Worm (Caenorhabditis elegans): ENCODE measurements around the gene Y94H6A.5.

Gene Y94H6A.5

DNA sequence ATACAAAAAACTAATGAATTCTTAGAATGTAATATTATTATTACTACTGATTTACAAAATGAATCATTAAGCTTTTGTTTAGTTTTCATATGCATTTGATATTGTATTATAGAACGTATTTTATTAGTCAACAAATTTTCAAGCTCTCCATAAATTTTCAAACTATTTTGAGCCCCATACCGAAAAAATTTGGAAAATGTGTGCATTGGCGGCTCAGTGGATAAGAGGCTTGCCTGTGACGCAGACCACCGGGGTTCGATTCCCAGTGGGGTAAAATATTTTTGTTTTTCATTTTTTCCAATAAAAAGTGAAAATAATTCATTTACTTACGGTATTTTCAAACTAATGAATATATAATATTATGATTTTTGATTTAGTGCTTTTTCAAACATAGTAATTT, 34.7 kb upstream of the Y94H6A.5 start:
- TF ChIP-seq nhr-42 (GFP tag; IDR thresholded peaks at IDR 0.05) (no peak), nhr-11 (tag; optimal IDR thresholded peaks at IDR 0.05) (no peak), ceh-62 (tag; optimal IDR thresholded peaks at IDR 0.05) (no peak), php-3 (GFP tag; IDR thresholded peaks at IDR 0.05) (no peak), duxl-1 (tag; optimal IDR thresholded peaks at IDR 0.05; ENCODE audit: poor library complexity) (no peak), T20F7.1 (GFP tag; optimal IDR thresholded peaks at IDR 0.05) (no peak), rbr-2 (tag; optimal IDR thresholded peaks at IDR 0.05) (no peak), F44E2.7 (GFP tag; IDR thresholded peaks at IDR 0.05) (no peak), ces-1 (GFP tag; optimal IDR thresholded peaks at IDR 0.05) (no peak), zfp-3 (GFP tag; conservative IDR thresholded peaks at IDR 0.05) (no peak), tag-97 (GFP tag; IDR thresholded peaks at IDR 0.05) (no peak), nhr-28 (tag; optimal IDR thresholded peaks at IDR 0.05) (no peak), lsy-2 (tag; optimal IDR thresholded peaks at IDR 0.05) (no peak), mes-2 (tag; optimal IDR thresholded peaks at IDR 0.05; ENCODE audit: poor library complexity, severe bottlenecking) (no peak), skn-1 (tag; optimal IDR thresholded peaks at IDR 0.05) (no peak), zag-1 (tag; optimal IDR thresholded peaks at IDR 0.05) (no peak), hlh-30 (tag; optimal IDR thresholded peaks at IDR 0.05; ENCODE audit: insufficient read depth) (no peak), lin-38 (GFP tag; IDR thresholded peaks at IDR 0.05) (no peak)

- TF ChIP-seq spr-1 (tag; optimal IDR thresholded peaks at IDR 0.05) (no peak), ces-1 (GFP tag; optimal IDR thresholded peaks at IDR 0.05) (no peak), ceh-28 (tag; optimal IDR thresholded peaks at IDR 0.05) (peak; percentile 50), D1046.2 (GFP tag; IDR thresholded peaks at IDR 0.05) (no peak), vab-7 (GFP tag; IDR thresholded peaks at IDR 0.05) (no peak), dmd-9 (GFP tag; IDR thresholded peaks at IDR 0.05) (no peak), nhr-111 (GFP tag; optimal IDR thresholded peaks at IDR 0.05) (no peak)
These were observed 32.8 kb upstream of the Y94H6A.5 start for ce11 chrIV:2736575-2736974.

DNA sequence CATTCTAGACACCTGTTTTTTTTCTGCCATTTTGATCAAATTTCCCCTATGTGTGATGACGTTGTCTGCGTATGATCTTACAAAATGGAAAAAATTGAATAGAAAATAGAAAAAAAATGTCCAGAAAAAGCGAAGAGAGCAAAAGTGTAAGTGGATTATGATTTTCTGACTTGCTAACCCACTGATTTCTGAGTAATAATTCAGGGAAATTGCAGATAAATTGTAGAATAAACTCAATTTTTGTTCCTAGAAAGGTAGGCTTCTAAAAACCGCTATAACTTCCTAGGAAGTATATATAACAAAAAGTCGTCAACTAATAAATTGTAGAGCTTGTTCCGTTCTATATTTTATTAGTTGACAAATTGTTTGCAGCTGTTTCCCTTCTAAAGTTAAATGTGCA, 30.9 kb upstream of the Y94H6A.5 start:
- TF ChIP-seq lin-15B (tag; optimal IDR thresholded peaks at IDR 0.05) (no peak), set-16 (GFP tag; IDR thresholded peaks at IDR 0.05) (no peak), fkh-10 (GFP tag; optimal IDR thresholded peaks at IDR 0.05) (no peak), lir-3 (tag; optimal IDR thresholded peaks at IDR 0.05) (no peak), snpc-1.2 (GFP tag; IDR thresholded peaks at IDR 0.05) (no peak)

- TF ChIP-seq F49E8.2 (tag; optimal IDR thresholded peaks at IDR 0.05; ENCODE audit: borderline replicate concordance) (no peak), php-3 (GFP tag; IDR thresholded peaks at IDR 0.05) (no peak), F44E2.7 (GFP tag; IDR thresholded peaks at IDR 0.05) (no peak), pqm-1 (tag; optimal IDR thresholded peaks at IDR 0.05) (peak; percentile 47), dve-1 (tag; optimal IDR thresholded peaks at IDR 0.05; ENCODE audit: insufficient read depth) (peak; percentile 19), T20F7.1 (GFP tag; optimal IDR thresholded peaks at IDR 0.05) (peak; percentile 25), egl-43 (GFP tag; IDR thresholded peaks at IDR 0.05) (no peak), nhr-28 (tag; optimal IDR thresholded peaks at IDR 0.05) (peak; percentile 61), dmd-6 (GFP tag; IDR thresholded peaks at IDR 0.05) (peak; percentile 37; the same call in 1 of the 2 replicates), ces-1 (GFP tag; optimal IDR thresholded peaks at IDR 0.05) (no peak), lin-39 (tag; optimal IDR thresholded peaks at IDR 0.05) (no peak)
These were observed 26.2 kb upstream of the Y94H6A.5 start, which contains the start of gene Y94H6A.2 for ce11 chrIV:2729957-2730356. Gene Y94H6A.2, plus strand, starts transcription at chrIV:2730292.

DNA sequence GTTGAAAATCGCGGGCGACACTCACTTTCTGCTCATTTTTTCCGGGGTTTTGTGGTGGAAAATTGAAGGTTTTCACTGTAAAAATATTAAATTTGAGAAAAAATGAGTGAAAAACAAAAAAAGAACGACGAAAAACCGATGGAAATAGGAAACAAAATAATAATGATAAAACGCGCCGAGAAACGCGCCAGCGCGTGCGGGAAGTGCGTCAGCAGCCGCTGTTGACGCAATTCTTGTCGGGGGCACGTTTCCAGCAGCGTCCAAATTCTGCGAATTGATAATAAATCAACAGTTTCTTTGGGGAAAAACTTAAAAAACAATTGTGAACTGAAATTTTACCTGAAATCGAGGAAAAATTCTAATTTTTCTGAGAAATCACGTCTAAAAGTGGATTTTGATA, 22.0 kb upstream of the Y94H6A.5 start, which contains the start of gene ubxn-2:
Gene ubxn-2, minus strand, starts transcription at position 36 of the 400 bp plus-strand sequence.
- TF ChIP-seq fos-1 (tag; optimal IDR thresholded peaks at IDR 0.05) = no peak
- TF ChIP-seq F44E2.7 (GFP tag; IDR thresholded peaks at IDR 0.05) = no peak
- TF ChIP-seq Y105C5A.15 (GFP tag; IDR thresholded peaks at IDR 0.05) = no peak
- peak; percentile 83 for TF ChIP-seq dpl-1 (GFP tag; optimal IDR thresholded peaks at IDR 0.05)
- TF ChIP-seq zag-1 (tag; optimal IDR thresholded peaks at IDR 0.05) = no peak
- no peak for TF ChIP-seq tra-1 (GFP tag; IDR thresholded peaks at IDR 0.05)
- TF ChIP-seq ZK546.5 (tag; optimal IDR thresholded peaks at IDR 0.05) = no peak
- no peak for TF ChIP-seq unc-62 (GFP tag; optimal IDR thresholded peaks at IDR 0.05 in 1 of 2)
- no peak for TF ChIP-seq unc-62 (tag; optimal IDR thresholded peaks at IDR 0.05)
- peak; percentile 32 for TF ChIP-seq spr-3 (GFP tag; optimal IDR thresholded peaks at IDR 0.05)
- TF ChIP-seq mdl-1 (tag; optimal IDR thresholded peaks at IDR 0.05) = peak in 1 of 2 experiments; percentile 52
- peak; percentile 85 for TF ChIP-seq lin-38 (GFP tag; IDR thresholded peaks at IDR 0.05)
- peak; percentile 65 for TF ChIP-seq mxl-3 (GFP tag; optimal IDR thresholded peaks at IDR 0.05)
- peak; percentile 79 for TF ChIP-seq mep-1 (tag; optimal IDR thresholded peaks at IDR 0.05)

Data from whole organism, L4 larva.